Fruit fly (Drosophila melanogaster): ENCODE measurements around the gene CG7564.

dm6 chr3L:17563133-17563532, 49.0 kb downstream of the CG7564 start:
- TF ChIP-seq CG8478 (optimal IDR thresholded peaks at IDR 0.05) (no peak), CTCF (optimal IDR thresholded peaks at IDR 0.05) (no peak)

Data from S2 (cell line).